Worm (Caenorhabditis elegans): Measurements from ENCODE around the gene srx-31.

srx-31 gene

ce11 chrV:772210-772609 is 50.6 kb downstream of the srx-31 start:
- no peak for TF ChIP-seq eor-1 (tag; optimal IDR thresholded peaks at IDR 0.05)
- no peak for TF ChIP-seq elt-3 (tag; optimal IDR thresholded peaks at IDR 0.05)
- TF ChIP-seq ceh-9 (tag; optimal IDR thresholded peaks at IDR 0.05): no peak
- TF ChIP-seq aly-2 (tag; optimal IDR thresholded peaks at IDR 0.05): no peak
- no peak for TF ChIP-seq fkh-2 (tag; optimal IDR thresholded peaks at IDR 0.05)
- TF ChIP-seq nhr-28 (tag; optimal IDR thresholded peaks at IDR 0.05): no peak
- no peak for TF ChIP-seq ama-1 (optimal IDR thresholded peaks at IDR 0.05)
- no peak for TF ChIP-seq fkh-10 (GFP tag; optimal IDR thresholded peaks at IDR 0.05)
- TF ChIP-seq nhr-23 (tag; optimal IDR thresholded peaks at IDR 0.05): no peak
- TF ChIP-seq jun-1 (tag; optimal IDR thresholded peaks at IDR 0.05): no peak

Data from whole organism, L3 larva.